Worm (Caenorhabditis elegans): ENCODE results near the gene rod-1.

Gene rod-1

DNA sequence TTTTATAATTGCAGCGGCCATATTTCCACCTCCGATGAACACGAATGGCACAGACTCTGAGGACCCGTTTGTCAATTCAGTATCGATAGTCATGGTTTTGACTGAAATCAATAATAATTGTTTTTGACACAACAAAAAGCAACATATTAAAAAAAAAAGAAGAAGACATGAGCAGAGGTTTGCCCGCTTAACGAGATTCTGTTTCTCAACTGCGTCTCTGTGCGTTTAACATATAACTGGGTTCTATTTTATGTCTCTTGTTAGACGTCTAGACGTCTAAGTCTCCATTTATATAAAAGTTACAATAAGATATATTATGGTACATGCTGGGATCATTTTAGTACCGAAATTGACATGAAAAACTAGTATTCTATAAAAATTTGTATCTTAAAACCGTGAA lies 1.1 kb upstream of the rod-1 start, which contains the start of gene pycr-4:
pycr-4 (minus strand) TSS at position 101 of the 400 bp plus-strand sequence.
- TF ChIP-seq dve-1 (tag; optimal IDR thresholded peaks at IDR 0.05) (no peak), ceh-2 (tag; optimal IDR thresholded peaks at IDR 0.05) (no peak)

DNA sequence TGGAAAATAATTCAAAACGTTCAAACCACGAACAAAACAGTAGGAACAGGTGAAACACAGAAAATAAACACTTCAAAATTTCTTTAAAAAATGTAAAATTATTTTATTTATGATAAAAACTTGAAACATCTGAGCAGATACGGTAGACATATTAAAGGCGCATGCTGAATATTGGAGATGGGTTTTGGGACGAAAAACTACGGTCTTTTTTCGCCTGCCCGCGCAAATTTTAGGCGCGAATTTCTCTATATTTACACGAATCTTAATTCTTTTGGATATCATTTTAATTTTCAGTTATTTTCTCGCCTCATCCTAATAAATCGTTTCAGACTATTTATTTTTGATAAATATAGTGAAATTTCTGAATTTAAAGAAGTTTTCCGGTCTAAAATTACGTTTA lies 555 bp upstream of the rod-1 start:
- no peak for TF ChIP-seq ref-2 (tag; optimal IDR thresholded peaks at IDR 0.05)
- no peak for TF ChIP-seq unc-3 (GFP tag; conservative IDR thresholded peaks at IDR 0.05)
- TF ChIP-seq unc-3 (tag; optimal IDR thresholded peaks at IDR 0.05), result no peak
- TF ChIP-seq fax-1 (tag; optimal IDR thresholded peaks at IDR 0.05), result no peak
- no peak for TF ChIP-seq ets-4 (tag; optimal IDR thresholded peaks at IDR 0.05)
- no peak for TF ChIP-seq pros-1 (tag; optimal IDR thresholded peaks at IDR 0.05)
- no peak for TF ChIP-seq ceh-2 (tag; optimal IDR thresholded peaks at IDR 0.05)
- no peak for TF ChIP-seq pat-9 (tag; optimal IDR thresholded peaks at IDR 0.05)
- TF ChIP-seq tbx-2 (tag; optimal IDR thresholded peaks at IDR 0.05), result no peak
- no peak for TF ChIP-seq ceh-24 (tag; optimal IDR thresholded peaks at IDR 0.05)
- TF ChIP-seq hlh-30 (tag; optimal IDR thresholded peaks at IDR 0.05; ENCODE audit: insufficient read depth), result no peak
- no peak for TF ChIP-seq hlh-6 (tag; optimal IDR thresholded peaks at IDR 0.05)
- no peak for TF ChIP-seq ceh-34 (tag; optimal IDR thresholded peaks at IDR 0.05)
- TF ChIP-seq ceh-18 (tag; optimal IDR thresholded peaks at IDR 0.05), result no peak

DNA sequence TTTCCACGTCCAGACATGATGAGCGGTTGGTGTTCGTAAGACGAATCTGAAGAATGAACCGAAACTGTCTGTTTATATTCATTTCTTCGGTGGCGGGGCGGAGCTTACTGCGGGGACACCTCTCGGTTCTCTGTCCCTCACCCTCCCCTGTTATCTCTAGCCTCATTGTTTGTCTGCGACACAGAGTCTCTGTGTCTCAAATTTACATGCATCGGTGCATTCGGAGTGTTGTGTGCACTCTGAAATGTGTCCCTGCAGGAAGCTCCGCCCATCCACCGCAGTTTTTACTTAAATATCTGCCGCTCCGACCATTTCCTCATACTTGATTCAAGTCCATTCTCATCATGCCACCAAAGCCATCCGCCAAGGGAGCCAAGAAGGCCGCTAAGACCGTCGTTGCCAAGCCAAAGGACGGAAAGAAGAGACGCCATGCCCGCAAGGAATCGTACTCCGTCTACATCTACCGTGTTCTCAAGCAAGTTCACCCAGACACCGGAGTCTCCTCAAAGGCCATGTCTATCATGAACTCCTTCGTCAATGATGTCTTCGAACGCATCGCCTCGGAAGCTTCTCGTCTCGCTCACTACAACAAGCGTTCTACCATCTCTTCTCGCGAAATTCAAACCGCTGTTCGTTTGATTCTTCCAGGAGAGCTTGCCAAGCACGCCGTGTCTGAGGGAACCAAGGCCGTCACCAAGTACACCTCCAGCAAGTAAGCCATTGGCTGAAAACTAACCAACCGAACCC lies 8.1 kb downstream of the rod-1 start, which contains the start of the genes his-61 and his-62:
his-61 (minus strand) TSS at position 17 of the 747 bp plus-strand sequence.
his-62 (plus strand) TSS at position 345 of the 747 bp plus-strand sequence.
- TF ChIP-seq ceh-19 (GFP tag; optimal IDR thresholded peaks at IDR 0.05), result peak; percentile 40
- no peak for TF ChIP-seq lim-6 (tag; optimal IDR thresholded peaks at IDR 0.05)
- peak; percentile 88 for TF ChIP-seq tbx-2 (tag; optimal IDR thresholded peaks at IDR 0.05)
- TF ChIP-seq T23F11.4 (GFP tag; optimal IDR thresholded peaks at IDR 0.05), result no peak
- TF ChIP-seq odd-2 (tag; optimal IDR thresholded peaks at IDR 0.05), result no peak
- no peak for TF ChIP-seq pqm-1 (tag; optimal IDR thresholded peaks at IDR 0.05)
- TF ChIP-seq pax-1 (tag; optimal IDR thresholded peaks at IDR 0.05), result peak; percentile 89
- peak; percentile 71 for TF ChIP-seq elt-2 (tag; optimal IDR thresholded peaks at IDR 0.05)
- no peak for TF ChIP-seq ceh-22 (tag; optimal IDR thresholded peaks at IDR 0.05)
- TF ChIP-seq unc-86 (tag; optimal IDR thresholded peaks at IDR 0.05), result peak; percentile 65
- TF ChIP-seq unc-3 (GFP tag; conservative IDR thresholded peaks at IDR 0.05), result no peak
- no peak for TF ChIP-seq unc-3 (tag; optimal IDR thresholded peaks at IDR 0.05)
- peak; percentile 57 for TF ChIP-seq C08G9.2 (tag; optimal IDR thresholded peaks at IDR 0.05)
- no peak for TF ChIP-seq hlh-15 (tag; optimal IDR thresholded peaks at IDR 0.05)
- peak; percentile 15 for TF ChIP-seq ceh-6 (GFP tag; optimal IDR thresholded peaks at IDR 0.05)
- peak; percentile 43 for TF ChIP-seq unc-42 (tag; optimal IDR thresholded peaks at IDR 0.05)
- no peak for TF ChIP-seq hlh-8 (tag; optimal IDR thresholded peaks at IDR 0.05)
- TF ChIP-seq che-1 (tag; optimal IDR thresholded peaks at IDR 0.05), result no peak
- no peak for TF ChIP-seq K02D7.2 (tag; optimal IDR thresholded peaks at IDR 0.05)
- no peak for TF ChIP-seq mec-3 (tag; optimal IDR thresholded peaks at IDR 0.05; ENCODE audit: borderline replicate concordance)
- TF ChIP-seq F13H6.1 (tag; optimal IDR thresholded peaks at IDR 0.05), result no peak
- no peak for TF ChIP-seq ceh-9 (tag; optimal IDR thresholded peaks at IDR 0.05)
- TF ChIP-seq ttx-3 (tag; optimal IDR thresholded peaks at IDR 0.05), result no peak
- TF ChIP-seq ztf-16 (tag; optimal IDR thresholded peaks at IDR 0.05), result peak; percentile 44
- peak; percentile 65 for TF ChIP-seq rnt-1 (tag; optimal IDR thresholded peaks at IDR 0.05)
- no peak for TF ChIP-seq fkh-6 (tag; optimal IDR thresholded peaks at IDR 0.05)
- TF ChIP-seq fkh-10 (GFP tag; optimal IDR thresholded peaks at IDR 0.05), result no peak
- TF ChIP-seq nfya-1 (tag; optimal IDR thresholded peaks at IDR 0.05), result peak; percentile 81
- TF ChIP-seq ceh-2 (tag; optimal IDR thresholded peaks at IDR 0.05), result peak; percentile 60
- TF ChIP-seq ahr-1 (tag; optimal IDR thresholded peaks at IDR 0.05), result peak; percentile 38
- TF ChIP-seq eyg-1 (tag; optimal IDR thresholded peaks at IDR 0.05), result no peak
- peak; percentile 69 for TF ChIP-seq tbx-7 (tag; optimal IDR thresholded peaks at IDR 0.05)
- TF ChIP-seq zip-5 (tag; optimal IDR thresholded peaks at IDR 0.05), result no peak
- TF ChIP-seq hlh-30 (tag; optimal IDR thresholded peaks at IDR 0.05; ENCODE audit: insufficient read depth), result no peak
- no peak for TF ChIP-seq ceh-48 (tag; optimal IDR thresholded peaks at IDR 0.05)
- TF ChIP-seq unc-55 (GFP tag; optimal IDR thresholded peaks at IDR 0.05), result peak; percentile 80
- TF ChIP-seq pha-4 (tag; optimal IDR thresholded peaks at IDR 0.05), result no peak
- no peak for TF ChIP-seq nhr-232 (tag; optimal IDR thresholded peaks at IDR 0.05)
